Fruit fly (Drosophila melanogaster) whole organism, embryonic: ENCODE results near the gene CG15019.

Experiments
- CG10654 ChIP-seq: fragments of 200-800 bp; sonication (Bioruptor generic); optimal IDR thresholded peaks from 2 replicates; lab custom pipeline; 2016; ENCODE audit warnings: missing biosample characterization, missing genetic modification characterization
- CG11560 ChIP-seq: fragments of 200-800 bp; sonication (Bioruptor generic); IDR thresholded peaks from 3 replicates; pipeline ENCODE4 v1.3.6; 2022; ENCODE audit warnings: missing biosample characterization, missing genetic modification characterization
- CG12104 ChIP-seq: fragments of 200-800 bp; sonication (Bioruptor generic); optimal IDR thresholded peaks from 3 replicates; lab custom pipeline; 2016; ENCODE audit warnings: missing biosample characterization, missing genetic modification characterization
- CG13894 ChIP-seq: fragments of 200-800 bp; sonication (Bioruptor generic); optimal IDR thresholded peaks from 3 replicates; lab custom pipeline; 2018; ENCODE audit warnings: missing biosample characterization, mild to moderate bottlenecking, missing genetic modification characterization, moderate library complexity
- CG16815 ChIP-seq: fragments of 200-800 bp; sonication (Bioruptor generic); optimal IDR thresholded peaks from 3 replicates; lab custom pipeline; 2017; ENCODE audit warnings: missing biosample characterization, mild to moderate bottlenecking, missing genetic modification characterization
- CG17186 ChIP-seq: fragments of 200-800 bp; sonication (Bioruptor generic); optimal IDR thresholded peaks from 3 replicates; lab custom pipeline; 2017; ENCODE audit warnings: missing biosample characterization, missing genetic modification reagents, missing genetic modification characterization
- CG17612 ChIP-seq: fragments of 200-800 bp; sonication (Bioruptor generic); IDR thresholded peaks from 2 replicates; pipeline ENCODE4 v1.3.6; 2022; ENCODE audit warnings: missing biosample characterization, missing genetic modification characterization
- CG1832 ChIP-seq: fragments of 200-800 bp; sonication (Bioruptor generic); optimal IDR thresholded peaks from 2 replicates; lab custom pipeline; 2017; ENCODE audit warnings: missing biosample characterization, mild to moderate bottlenecking, missing genetic modification characterization, inconsistent platforms
- CG31365 ChIP-seq: fragments of 200-800 bp; sonication (Bioruptor generic); optimal IDR thresholded peaks from 2 replicates; lab custom pipeline; 2018; ENCODE audit warnings: missing biosample characterization, mild to moderate bottlenecking, missing genetic modification characterization
- CG3838 ChIP-seq: fragments of 200-800 bp; sonication (Bioruptor generic); optimal IDR thresholded peaks from 3 replicates; lab custom pipeline; 2016; ENCODE audit warnings: missing biosample characterization, missing genetic modification characterization
- CG4617 ChIP-seq: fragments of 200-800 bp; sonication (Bioruptor generic); optimal IDR thresholded peaks from 3 replicates; lab custom pipeline; 2016; ENCODE audit warnings: missing biosample characterization, missing genetic modification characterization, borderline replicate concordance
- CG6175 ChIP-seq: fragments of 200-800 bp; sonication (Bioruptor generic); IDR thresholded peaks from 3 replicates; pipeline ENCODE4 v1.3.6; 2022; ENCODE audit warnings: missing biosample characterization, missing genetic modification characterization
- CG7987 ChIP-seq: fragments of 200-800 bp; sonication (Bioruptor generic); optimal IDR thresholded peaks from 2 replicates; lab custom pipeline; 2018; ENCODE audit warnings: missing biosample characterization, mild to moderate bottlenecking, missing genetic modification characterization, moderate library complexity
- CG8089 ChIP-seq: fragments of 200-800 bp; sonication (Bioruptor generic); optimal IDR thresholded peaks from 3 replicates; lab custom pipeline; 2016; ENCODE audit warnings: missing biosample characterization, missing genetic modification characterization
- CG8290 ChIP-seq, 3 experiments: fragments of 200-800 bp; sonication (Bioruptor generic); optimal IDR thresholded peaks; 2 replicates each; lab custom pipeline; 2016 to 2019; ENCODE audit warnings: missing biosample characterization in 3 of 3, missing genetic modification characterization in 3 of 3, mild to moderate bottlenecking in 2 of 3, moderate library complexity in 1 of 3
- CG8765 ChIP-seq: fragments of 200-800 bp; sonication (Bioruptor generic); IDR thresholded peaks from 2 replicates; pipeline ENCODE4 v1.3.6; 2022; ENCODE audit warnings: missing biosample characterization, missing genetic modification characterization
- CTCF ChIP-seq: fragments of 200-800 bp; sonication (Bioruptor generic); optimal IDR thresholded peaks from 2 replicates; lab custom pipeline; 2017; ENCODE audit warnings: missing biosample characterization, mild to moderate bottlenecking, missing genetic modification characterization, moderate library complexity
- Camta ChIP-seq: fragments of 200-800 bp; sonication (Bioruptor generic); optimal IDR thresholded peaks from 2 replicates; lab custom pipeline; 2016; ENCODE audit warnings: missing biosample characterization, missing genetic modification characterization
- D19A ChIP-seq: fragments of 200-800 bp; optimal IDR thresholded peaks from 3 replicates; lab custom pipeline; 2019; ENCODE audit warnings: missing biosample characterization, mild to moderate bottlenecking, missing genetic modification characterization, moderate library complexity
- Dek ChIP-seq: fragments of 200-800 bp; sonication (Bioruptor generic); optimal IDR thresholded peaks from 3 replicates; lab custom pipeline; 2019; ENCODE audit warnings: missing biosample characterization, mild to moderate bottlenecking, missing genetic modification characterization, moderate library complexity
- Dip3 ChIP-seq: fragments of 200-800 bp; sonication (Bioruptor generic); optimal IDR thresholded peaks from 3 replicates; lab custom pipeline; 2016; ENCODE audit warnings: missing biosample characterization, missing genetic modification characterization
- Ets97D ChIP-seq: fragments of 200-800 bp; sonication (Bioruptor generic); optimal IDR thresholded peaks from 3 replicates; lab custom pipeline; 2016; ENCODE audit warnings: missing biosample characterization, missing genetic modification characterization
- Gug ChIP-seq: fragments of 200-800 bp; sonication (Bioruptor generic); IDR thresholded peaks from 4 replicates; pipeline ENCODE4 v1.3.6; 2022; ENCODE audit warnings: missing biosample characterization, missing genetic modification characterization
- H15 ChIP-seq: fragments of 200-800 bp; sonication (Bioruptor generic); IDR thresholded peaks from 3 replicates; pipeline ENCODE4 v1.3.6; 2022; ENCODE audit warnings: missing biosample characterization, missing genetic modification characterization
- HHEX ChIP-seq: fragments of 200-800 bp; sonication (Bioruptor generic); optimal IDR thresholded peaks from 3 replicates; lab custom pipeline; 2017; ENCODE audit warnings: missing biosample characterization, mild to moderate bottlenecking, missing genetic modification characterization, missing genetic modification reagents
- Hand ChIP-seq: fragments of 200-800 bp; sonication (Bioruptor generic); optimal IDR thresholded peaks from 2 replicates; lab custom pipeline; 2017; ENCODE audit warnings: mild to moderate bottlenecking, missing biosample characterization, missing genetic modification reagents, missing genetic modification characterization
- Hey ChIP-seq: fragments of 200-800 bp; sonication (Bioruptor generic); optimal IDR thresholded peaks from 3 replicates; lab custom pipeline; 2018; ENCODE audit warnings: missing biosample characterization, mild to moderate bottlenecking, missing genetic modification characterization
- Oaz ChIP-seq: fragments of 200-800 bp; sonication (Bioruptor generic); IDR thresholded peaks from 2 replicates; pipeline ENCODE4 v1.3.6; 2022; ENCODE audit warnings: missing biosample characterization, missing genetic modification characterization
- PHDP ChIP-seq: fragments of 200-800 bp; sonication (Bioruptor generic); optimal IDR thresholded peaks from 3 replicates; lab custom pipeline; 2018; ENCODE audit warnings: missing biosample characterization, mild to moderate bottlenecking, missing genetic modification characterization, moderate library complexity
- Ptx1 ChIP-seq: fragments of 200-800 bp; sonication (Bioruptor generic); IDR thresholded peaks from 2 replicates; pipeline ENCODE4 v1.3.6; 2022; ENCODE audit warnings: missing biosample characterization, missing genetic modification characterization
- Side ChIP-seq: fragments of 200-800 bp; sonication (Bioruptor generic); optimal IDR thresholded peaks from 2 replicates; lab custom pipeline; 2016; ENCODE audit warnings: missing biosample characterization, missing genetic modification characterization
- TFAM ChIP-seq: fragments of 200-800 bp; sonication (Bioruptor generic); optimal IDR thresholded peaks from 2 replicates; lab custom pipeline; 2017; ENCODE audit warnings: missing biosample characterization, missing genetic modification characterization, inconsistent platforms
- Tbp ChIP-seq: fragments of >200 bp; optimal IDR thresholded peaks from 2 replicates; lab custom pipeline; 2018; ENCODE audit warnings: missing biosample characterization, missing genetic modification characterization
- Trl ChIP-seq, 3 experiments: fragments of >200 bp in 2 of 3; fragments of 200-800 bp in 1 of 3; sonication (Bioruptor generic) in 1 of 3; optimal IDR thresholded peaks; 2 replicates in 1 of 3; 3 replicates in 2 of 3; lab custom pipeline; 2016 to 2017; ENCODE audit warnings: missing biosample characterization in 1 of 3, missing genetic modification characterization in 1 of 3
- ac ChIP-seq: fragments of 200-800 bp; sonication (Bioruptor generic); optimal IDR thresholded peaks from 3 replicates; lab custom pipeline; 2017; ENCODE audit warnings: missing biosample characterization, mild to moderate bottlenecking, missing genetic modification characterization
- br ChIP-seq: fragments of >200 bp; optimal IDR thresholded peaks from 2 replicates; lab custom pipeline; 2017
- chif ChIP-seq, 2 experiments: fragments of 200-800 bp; sonication (Bioruptor generic); optimal IDR thresholded peaks; 3 replicates each; lab custom pipeline; 2016; ENCODE audit warnings: missing biosample characterization in 2 of 2, missing genetic modification characterization in 2 of 2
- chinmo ChIP-seq: fragments of 200-800 bp; sonication (Bioruptor generic); IDR thresholded peaks from 4 replicates; pipeline ENCODE4 v1.3.6; 2022; ENCODE audit warnings: missing biosample characterization, missing genetic modification characterization; ENCODE audit not compliant: partially characterized antibody
- dm ChIP-seq: fragments of 200-800 bp; sonication (Bioruptor generic); optimal IDR thresholded peaks from 3 replicates; lab custom pipeline; 2016; ENCODE audit warnings: missing biosample characterization, missing genetic modification characterization
- dysf ChIP-seq: fragments of 200-800 bp; sonication (Bioruptor generic); IDR thresholded peaks from 3 replicates; pipeline ENCODE4 v1.3.6; 2022; ENCODE audit warnings: missing biosample characterization, missing genetic modification characterization
- emc ChIP-seq: fragments of 200-800 bp; sonication (Bioruptor generic); optimal IDR thresholded peaks from 2 replicates; lab custom pipeline; 2016; ENCODE audit warnings: missing biosample characterization, missing genetic modification characterization
- fd3F ChIP-seq: fragments of 200-800 bp; sonication (Bioruptor generic); optimal IDR thresholded peaks from 2 replicates; lab custom pipeline; 2018; ENCODE audit warnings: missing biosample characterization, mild to moderate bottlenecking, missing genetic modification characterization, moderate library complexity
- ftz-f1 ChIP-seq: fragments of 200-800 bp; sonication (Bioruptor generic); optimal IDR thresholded peaks from 2 replicates; lab custom pipeline; 2016; ENCODE audit warnings: missing biosample characterization, missing genetic modification characterization
- ham ChIP-seq: fragments of 200-800 bp; sonication (Bioruptor generic); IDR thresholded peaks from 2 replicates; pipeline ENCODE4 v1.3.6; 2022; ENCODE audit warnings: missing biosample characterization, missing genetic modification characterization
- lbe ChIP-seq: fragments of 200-800 bp; sonication (Bioruptor generic); optimal IDR thresholded peaks from 2 replicates; lab custom pipeline; 2016; ENCODE audit warnings: missing biosample characterization, mild to moderate bottlenecking, missing genetic modification characterization
- onecut ChIP-seq: fragments of 200-800 bp; sonication (Bioruptor generic); IDR thresholded peaks from 2 replicates; pipeline ENCODE4 v1.3.6; 2022; ENCODE audit warnings: missing biosample characterization, missing genetic modification characterization
- pan ChIP-seq, 4 experiments: fragments of >200 bp in 3 of 4; fragments of 200-800 bp in 1 of 4; sonication (Bioruptor generic) in 1 of 4; optimal IDR thresholded peaks in 3 of 4; IDR thresholded peaks in 1 of 4; 2 replicates each; pipeline versions ENCODE4 v1.3.6 to Lab custom; 2017 to 2022; ENCODE audit warnings: missing biosample characterization in 2 of 4, missing genetic modification characterization in 2 of 4, mixed read lengths in 1 of 4
- shn ChIP-seq: fragments of 200-800 bp; sonication (Bioruptor generic); optimal IDR thresholded peaks from 3 replicates; lab custom pipeline; 2016; ENCODE audit warnings: missing biosample characterization, missing genetic modification characterization
- slou ChIP-seq: fragments of 200-800 bp; sonication (Bioruptor generic); optimal IDR thresholded peaks from 3 replicates; lab custom pipeline; 2016; ENCODE audit warnings: missing biosample characterization, missing genetic modification characterization
- wor ChIP-seq: fragments of 200-800 bp; sonication (Bioruptor generic); IDR thresholded peaks from 2 replicates; pipeline ENCODE4 v1.3.6; 2022; ENCODE audit warnings: missing biosample characterization, missing genetic modification characterization

The CG15019 gene

DNA sequence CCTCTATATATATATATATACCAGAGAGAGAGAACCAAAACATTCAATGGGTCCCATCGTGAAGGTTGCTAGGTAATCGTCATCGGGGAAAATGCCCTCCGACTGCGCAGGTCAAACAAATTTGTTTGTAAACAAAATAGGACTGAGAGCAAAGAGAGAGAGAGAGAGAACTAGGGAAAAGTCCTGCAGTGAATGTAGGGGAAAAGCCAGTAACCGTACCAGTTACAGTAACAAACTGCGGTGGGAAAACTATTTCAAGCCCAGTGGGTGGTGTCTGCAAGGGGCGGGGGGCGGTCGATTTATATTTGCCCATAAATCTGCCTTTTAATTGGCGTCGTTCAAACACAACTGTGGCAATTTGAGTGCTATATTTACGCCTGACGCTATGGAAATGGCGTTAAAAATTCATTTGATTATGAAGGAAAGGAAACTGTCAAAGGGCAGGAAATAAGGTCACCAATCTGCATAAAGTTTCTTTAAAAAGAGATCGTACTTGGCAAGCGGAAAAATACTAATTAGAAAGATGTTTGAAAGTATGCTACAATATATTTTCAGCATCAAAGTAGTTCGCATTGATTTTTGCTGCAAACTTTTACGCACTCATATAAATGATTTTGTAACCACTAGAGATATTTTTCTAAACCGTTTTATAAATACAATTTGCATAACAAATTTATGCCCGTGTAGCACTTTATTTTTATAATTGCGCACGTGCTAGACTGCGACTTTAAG lies 4.2 kb upstream of the CG15019 start (continued):
- TF ChIP-seq CG16815 (no peak), slou (GFP tag; lab: Kevin White, UChicago) (no peak), shn (GFP tag; lab: Kevin White, UChicago) (no peak), CG8089 (no peak), Side (GFP tag; lab: Kevin White, UChicago) (no peak), CG12104 (GFP tag; lab: Kevin White, UChicago) (no peak), CG10654 (GFP tag; lab: Kevin White, UChicago) (no peak), D19A (tag; lab: Kevin White, UChicago) (no peak), CG8290 (GFP tag; optimal IDR thresholded peaks at IDR 0.05; lab: Kevin White, UChicago) (peak; percentile 98), CG8290 (tag; optimal IDR thresholded peaks at IDR 0.05; lab: Kevin White, UChicago) (peak; percentile 48 to 96), Ets97D (GFP tag; lab: Kevin White, UChicago) (no peak), CG17612 (GFP tag; lab: Robert Waterston, UW) (peak; percentile 99), CG8765 (GFP tag; lab: Robert Waterston, UW) (no peak), onecut (GFP tag; lab: Robert Waterston, UW) (peak; percentile 36), wor (no peak), Dip3 (GFP tag; lab: Kevin White, UChicago) (no peak), br (lab: Kevin White, UChicago) (no peak), CG6175 (GFP tag; lab: Robert Waterston, UW) (no peak), CG1832 (GFP tag; lab: Kevin White, UChicago) (no peak), Oaz (GFP tag; lab: Robert Waterston, UW) (no peak), CG11560 (tag; lab: Robert Waterston, UW) (no peak), dysf (GFP tag; lab: Robert Waterston, UW) (no peak), Hand (peak; percentile 1), lbe (no peak), CG4617 (no peak), ham (GFP tag; lab: Robert Waterston, UW) (no peak), pan (optimal IDR thresholded peaks at IDR 0.05; lab: Kevin White, UChicago) (no peak), pan (GFP tag; optimal IDR thresholded peaks at IDR 0.05 in 1 of 2, IDR thresholded peaks at IDR 0.05 in 1 of 2) (no peak), chinmo (GFP tag; lab: Robert Waterston, UW) (peak; percentile 48; the same call in 1 of the 4 replicates), Hey (tag; lab: Kevin White, UChicago) (no peak), Trl (optimal IDR thresholded peaks at IDR 0.05; lab: Kevin White, UChicago) (peak; percentile 55 to 69), Trl (GFP tag; optimal IDR thresholded peaks at IDR 0.05; lab: Kevin White, UChicago) (no peak), CG17186 (GFP tag; lab: Kevin White, UChicago) (no peak), CG3838 (GFP tag; lab: Kevin White, UChicago) (no peak), Tbp (GFP tag; lab: Kevin White, UChicago) (no peak), Camta (GFP tag; lab: Kevin White, UChicago) (no peak), CG13894 (tag; lab: Kevin White, UChicago) (no peak), TFAM (GFP tag; lab: Kevin White, UChicago) (no peak), CG7987 (GFP tag; lab: Kevin White, UChicago) (no peak), HHEX (GFP tag; lab: Kevin White, UChicago) (no peak), chif (GFP tag; optimal IDR thresholded peaks at IDR 0.05; lab: Kevin White, UChicago) (no peak), emc (GFP tag; lab: Kevin White, UChicago) (no peak), ftz-f1 (no peak), fd3F (GFP tag; lab: Kevin White, UChicago) (no peak), CTCF (GFP tag; lab: Kevin White, UChicago) (no peak), ac (GFP tag; lab: Kevin White, UChicago) (no peak), Gug (GFP tag; lab: Robert Waterston, UW) (no peak), Ptx1 (no peak), dm (GFP tag; lab: Kevin White, UChicago) (no peak), CG31365 (tag; lab: Kevin White, UChicago) (no peak), PHDP (tag; lab: Kevin White, UChicago) (no peak), H15 (GFP tag; lab: Robert Waterston, UW) (no peak), Dek (tag; lab: Kevin White, UChicago) (no peak)
